Worm (Caenorhabditis elegans) whole organism, L1 larva: ENCODE measurements around the gene srh-104.

ENCODE experiments used
- C04F5.9 ChIP-seq: sonication (generic microtip); optimal IDR thresholded peaks from 2 replicates; lab custom pipeline; 2016; ENCODE audit warnings: missing genetic modification characterization, missing compliant biosample characterization
- C16A3.4 ChIP-seq: fragments of 150-350 bp; optimal IDR thresholded peaks from 2 replicates; lab custom pipeline; 2014; ENCODE audit warnings: missing biosample characterization, missing genetic modification characterization
- C34B4.2 ChIP-seq: sonication (generic microtip); optimal IDR thresholded peaks from 2 replicates; lab custom pipeline; 2017; ENCODE audit warnings: mild to moderate bottlenecking, missing genetic modification characterization, missing compliant biosample characterization
- F16B12.6 ChIP-seq: fragments of 150-350 bp; optimal IDR thresholded peaks from 2 replicates; lab custom pipeline; 2014; ENCODE audit warnings: missing biosample characterization, missing genetic modification characterization
- Y116A8C.19 ChIP-seq: sonication (generic microtip); optimal IDR thresholded peaks from 2 replicates; lab custom pipeline; 2016; ENCODE audit warnings: missing compliant biosample characterization, missing genetic modification characterization, borderline replicate concordance
- aha-1 ChIP-seq: fragments of 150-350 bp; optimal IDR thresholded peaks from 2 replicates; lab custom pipeline; 2014; ENCODE audit warnings: missing biosample characterization, missing genetic modification characterization
- alr-1 ChIP-seq: fragments of 200-800 bp; sonication (Bioruptor generic); optimal IDR thresholded peaks from 2 replicates; lab custom pipeline; 2018; ENCODE audit warnings: borderline replicate concordance, mild to moderate bottlenecking, missing genetic modification characterization, missing compliant biosample characterization
- ceh-8 ChIP-seq: fragments of 200-800 bp; sonication (Bioruptor generic); optimal IDR thresholded peaks from 2 replicates; lab custom pipeline; 2018; ENCODE audit warnings: mild to moderate bottlenecking, missing genetic modification characterization, moderate library complexity, missing compliant biosample characterization
- ceh-82 ChIP-seq, 3 experiments: fragments of 150-350 bp in 1 of 3; sonication (generic microtip) in 2 of 3; optimal IDR thresholded peaks; 2 replicates each; lab custom pipeline; 2014 to 2017; ENCODE audit warnings: missing biosample characterization in 3 of 3, missing genetic modification characterization in 3 of 3
- ceh-90 ChIP-seq: sonication (generic microtip); optimal IDR thresholded peaks from 2 replicates; lab custom pipeline; 2016; ENCODE audit warnings: missing genetic modification characterization, missing compliant biosample characterization
- dpl-1 ChIP-seq, 3 experiments: fragments of 150-350 bp in 2 of 3; sonication (generic microtip) in 1 of 3; optimal IDR thresholded peaks; 2 replicates each; lab custom pipeline; 2014 to 2017; ENCODE audit warnings: missing biosample characterization in 3 of 3, missing genetic modification characterization in 3 of 3, missing genetic modification reagents in 3 of 3
- dsc-1 ChIP-seq: sonication (generic microtip); optimal IDR thresholded peaks from 2 replicates; lab custom pipeline; 2016; ENCODE audit warnings: mild to moderate bottlenecking, missing genetic modification characterization, missing compliant biosample characterization
- efl-1 ChIP-seq, 4 experiments: fragments of 150-350 bp; optimal IDR thresholded peaks in 3 of 4; peaks in 1 of 4; 1 replicate in 1 of 4; 2 replicates in 3 of 4; lab custom pipeline; 2014; ENCODE audit warnings: missing biosample characterization in 2 of 4, missing genetic modification characterization in 2 of 4, missing genetic modification reagents in 2 of 4
- egl-13 ChIP-seq: sonication (generic microtip); optimal IDR thresholded peaks from 2 replicates; lab custom pipeline; 2016; ENCODE audit warnings: missing genotype, missing genetic modification reagents, missing genetic modification characterization, missing compliant biosample characterization
- egl-27 ChIP-seq, 2 experiments: fragments of 150-350 bp in 1 of 2; sonication (generic microtip); optimal IDR thresholded peaks; 3 replicates each; lab custom pipeline; 2017 to 2018; ENCODE audit warnings: missing biosample characterization in 2 of 2, missing genetic modification characterization in 2 of 2, missing genetic modification reagents in 2 of 2
- elt-2 ChIP-seq: sonication (generic microtip); optimal IDR thresholded peaks from 2 replicates; lab custom pipeline; 2016; ENCODE audit warnings: missing genetic modification characterization, mild to moderate bottlenecking, inconsistent platforms, missing compliant biosample characterization, missing genetic modification reagents
- fkh-4 ChIP-seq: sonication (generic microtip); optimal IDR thresholded peaks from 2 replicates; lab custom pipeline; 2016; ENCODE audit warnings: missing compliant biosample characterization, missing genetic modification characterization, borderline replicate concordance
- fos-1 ChIP-seq: fragments of 150-350 bp; optimal IDR thresholded peaks from 2 replicates; lab custom pipeline; 2014; ENCODE audit warnings: missing biosample characterization, missing genetic modification characterization
- hlh-17 ChIP-seq: fragments of 200-800 bp; sonication (Bioruptor generic); optimal IDR thresholded peaks from 2 replicates; lab custom pipeline; 2018; ENCODE audit warnings: missing genetic modification characterization, mild to moderate bottlenecking, missing compliant biosample characterization, moderate library complexity, borderline replicate concordance
- hlh-4 ChIP-seq: sonication (generic microtip); optimal IDR thresholded peaks from 2 replicates; lab custom pipeline; 2016; ENCODE audit warnings: mild to moderate bottlenecking, missing genetic modification characterization, missing compliant biosample characterization
- lin-14 ChIP-seq: fragments of 200-800 bp; sonication (Bioruptor generic); optimal IDR thresholded peaks from 2 replicates; lab custom pipeline; 2018; ENCODE audit warnings: mild to moderate bottlenecking, missing genetic modification characterization, moderate library complexity, missing compliant biosample characterization
- lin-15B ChIP-seq: fragments of 150-350 bp; sonication (generic microtip); optimal IDR thresholded peaks from 3 replicates; lab custom pipeline; 2014; ENCODE audit warnings: missing biosample characterization, missing genetic modification characterization
- lin-35 ChIP-seq, 2 experiments: fragments of 150-350 bp; optimal IDR thresholded peaks; 2 replicates each; lab custom pipeline; 2014; ENCODE audit warnings: missing biosample characterization in 2 of 2, missing genetic modification characterization in 2 of 2, missing genetic modification reagents in 2 of 2
- mef-2 ChIP-seq: fragments of 150-350 bp; optimal IDR thresholded peaks from 2 replicates; lab custom pipeline; 2014; ENCODE audit warnings: missing biosample characterization, missing genetic modification characterization
- nhr-28 ChIP-seq: fragments of 150-350 bp; optimal IDR thresholded peaks from 2 replicates; lab custom pipeline; 2014; ENCODE audit warnings: missing biosample characterization, missing genetic modification characterization
- nhr-71 ChIP-seq: sonication (generic microtip); optimal IDR thresholded peaks from 2 replicates; lab custom pipeline; 2016; ENCODE audit warnings: mild to moderate bottlenecking, missing genetic modification characterization, moderate library complexity, missing compliant biosample characterization
- nhr-77 ChIP-seq: fragments of 150-350 bp; optimal IDR thresholded peaks from 2 replicates; lab custom pipeline; 2014; ENCODE audit warnings: missing biosample characterization, missing genetic modification characterization
- nhr-84 ChIP-seq: sonication (generic microtip); optimal IDR thresholded peaks from 2 replicates; lab custom pipeline; 2017; ENCODE audit warnings: missing biosample characterization, missing genetic modification characterization
- pqm-1 ChIP-seq: sonication (generic microtip); optimal IDR thresholded peaks from 3 replicates; lab custom pipeline; 2017; ENCODE audit warnings: missing biosample characterization, missing genetic modification characterization
- skn-1 ChIP-seq: fragments of 150-350 bp; optimal IDR thresholded peaks from 2 replicates; lab custom pipeline; 2014; ENCODE audit warnings: missing biosample characterization, missing genetic modification characterization
- snpc-4 ChIP-seq: fragments of 150-350 bp; optimal IDR thresholded peaks from 2 replicates; lab custom pipeline; 2014; ENCODE audit warnings: missing biosample characterization, missing genetic modification characterization
- sup-37 ChIP-seq: fragments of 200-800 bp; sonication (Bioruptor generic); optimal IDR thresholded peaks from 2 replicates; lab custom pipeline; 2018; ENCODE audit warnings: mild to moderate bottlenecking, missing genetic modification characterization, missing compliant biosample characterization
- tbx-2 ChIP-seq: sonication (generic microtip); optimal IDR thresholded peaks from 2 replicates; lab custom pipeline; 2016; ENCODE audit warnings: missing genetic modification characterization, missing compliant biosample characterization
- tlp-1 ChIP-seq: fragments of 150-350 bp; optimal IDR thresholded peaks from 2 replicates; lab custom pipeline; 2014; ENCODE audit warnings: missing biosample characterization, missing genetic modification characterization
- unc-130 ChIP-seq: fragments of 150-350 bp; optimal IDR thresholded peaks from 2 replicates; lab custom pipeline; 2017; ENCODE audit warnings: missing biosample characterization, missing genetic modification characterization, inconsistent platforms
- unc-30 ChIP-seq: sonication (generic microtip); optimal IDR thresholded peaks from 2 replicates; lab custom pipeline; 2017; ENCODE audit warnings: missing biosample characterization, missing genetic modification characterization
- xbp-1 ChIP-seq: sonication (generic microtip); optimal IDR thresholded peaks from 2 replicates; lab custom pipeline; 2016; ENCODE audit warnings: missing genetic modification characterization, missing compliant biosample characterization
- zag-1 ChIP-seq: fragments of 150-350 bp; optimal IDR thresholded peaks from 2 replicates; lab custom pipeline; 2014; ENCODE audit warnings: missing biosample characterization, missing genetic modification characterization
- zip-4 ChIP-seq: fragments of 200-800 bp; sonication (Bioruptor generic); optimal IDR thresholded peaks from 2 replicates; lab custom pipeline; 2018; ENCODE audit warnings: mild to moderate bottlenecking, missing genetic modification characterization, moderate library complexity, missing compliant biosample characterization
- ztf-4 ChIP-seq: fragments of 150-350 bp; optimal IDR thresholded peaks from 2 replicates; lab custom pipeline; 2014; ENCODE audit warnings: missing biosample characterization, missing genetic modification characterization

The srh-104 gene

DNA sequence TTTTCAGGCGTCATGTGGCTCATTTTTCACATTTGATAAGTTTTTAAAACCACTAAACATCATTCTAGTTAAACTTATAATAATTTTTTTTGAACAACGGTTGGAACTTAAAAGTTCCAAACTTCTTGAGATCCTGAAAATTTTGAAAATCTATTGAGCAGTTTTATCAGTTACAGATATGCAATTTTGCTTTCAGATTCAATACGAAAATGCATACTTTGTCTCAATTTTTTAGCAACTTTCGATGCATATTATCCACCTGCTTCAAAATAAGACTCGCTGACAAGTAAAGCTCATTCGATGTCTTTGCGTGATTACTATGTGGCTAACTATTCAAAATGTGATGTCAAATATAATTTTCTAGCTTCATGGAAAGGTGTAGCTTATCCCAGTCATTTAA is 2.6 kb upstream of the srh-104 start, which contains the start of gene srh-95:
Gene srh-95, plus strand, starts transcription at position 301 of the 400 bp plus-strand sequence.
- TF ChIP-seq C34B4.2 (tag; lab: Kevin White, UChicago) (no peak), lin-35 (GFP tag; optimal IDR thresholded peaks at IDR 0.05; lab: Kevin White, UChicago) (no peak), ztf-4 (tag; lab: Kevin White, UChicago) (no peak), snpc-4 (tag; lab: Kevin White, UChicago) (no peak), nhr-28 (no peak), mef-2 (no peak), hlh-4 (no peak), zag-1 (no peak), sup-37 (GFP tag; lab: Kevin White, UChicago) (no peak), fkh-4 (tag; lab: Kevin White, UChicago) (no peak), ceh-8 (GFP tag; lab: Kevin White, UChicago) (no peak), zip-4 (GFP tag; lab: Kevin White, UChicago) (no peak), tlp-1 (tag; lab: Kevin White, UChicago) (no peak), fos-1 (tag; lab: Kevin White, UChicago) (no peak), hlh-17 (GFP tag; lab: Kevin White, UChicago) (no peak), skn-1 (tag; lab: Kevin White, UChicago) (no peak), unc-30 (tag; lab: Kevin White, UChicago) (no peak)

DNA sequence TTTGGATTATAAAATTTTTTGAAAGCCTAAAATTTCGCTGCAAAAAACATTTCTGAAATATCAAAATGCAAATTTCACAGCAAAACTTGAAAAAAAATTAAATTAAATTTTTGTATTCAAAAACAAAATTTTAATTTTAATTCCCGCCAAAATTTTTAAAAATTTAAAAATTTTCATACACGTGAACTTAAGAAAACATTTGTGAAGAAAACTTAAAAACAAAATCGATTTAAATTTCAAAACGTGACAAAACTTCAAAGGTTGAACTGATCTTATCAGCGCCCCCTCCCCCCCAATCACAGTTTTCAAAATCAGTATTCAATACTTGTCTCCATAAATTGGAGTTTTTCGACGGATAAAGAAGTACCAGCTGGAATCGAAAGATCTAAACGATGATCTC is 6.8 kb downstream of the srh-104 start, which contains the start of gene F21H7.5:
Gene F21H7.5, plus strand, starts transcription at position 301 of the 400 bp plus-strand sequence.
- no peak for TF ChIP-seq mef-2
- TF ChIP-seq ceh-82 (tag; optimal IDR thresholded peaks at IDR 0.05; lab: Kevin White, UChicago) = no peak
- TF ChIP-seq zag-1 = no peak
- TF ChIP-seq C04F5.9 (tag; lab: Kevin White, UChicago) = no peak
- no peak for TF ChIP-seq F16B12.6 (tag; lab: Kevin White, UChicago)
- TF ChIP-seq nhr-77 (tag; lab: Kevin White, UChicago) = no peak
- no peak for TF ChIP-seq ceh-8 (GFP tag; lab: Kevin White, UChicago)
- no peak for TF ChIP-seq snpc-4 (tag; lab: Kevin White, UChicago)
- no peak for TF ChIP-seq unc-130 (tag; lab: Kevin White, UChicago)
- no peak for TF ChIP-seq hlh-4
- no peak for TF ChIP-seq Y116A8C.19 (tag; lab: Kevin White, UChicago)
- TF ChIP-seq egl-13 (tag; lab: Kevin White, UChicago) = no peak
- no peak for TF ChIP-seq tbx-2 (tag; lab: Kevin White, UChicago)
- no peak for TF ChIP-seq C16A3.4
- no peak for TF ChIP-seq xbp-1
- no peak for TF ChIP-seq ceh-90 (tag; lab: Kevin White, UChicago)

DNA sequence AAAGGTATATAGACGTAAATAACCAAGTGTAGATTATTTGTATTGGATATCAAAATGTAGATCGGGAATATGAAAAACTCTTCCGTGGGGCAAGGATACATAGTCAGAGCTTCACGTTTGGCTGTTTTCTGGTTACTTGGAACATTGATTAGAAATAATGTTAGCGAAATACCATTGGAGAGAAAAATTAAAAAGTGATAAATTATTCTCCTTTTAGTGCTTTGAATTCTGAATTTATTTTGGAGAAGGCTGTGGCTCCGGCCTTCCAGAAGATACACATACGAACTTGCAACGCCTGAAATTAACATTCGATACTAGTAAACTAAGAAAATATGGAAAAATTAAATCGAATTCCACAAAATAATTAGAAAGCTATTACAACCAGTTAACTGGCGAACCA is 8.3 kb downstream of the srh-104 start, which contains the start of gene srh-98:
Gene srh-98, minus strand, starts transcription at position 101 of the 400 bp plus-strand sequence.
- no peak for TF ChIP-seq aha-1 (tag; lab: Kevin White, UChicago)
- TF ChIP-seq lin-14 = no peak

DNA sequence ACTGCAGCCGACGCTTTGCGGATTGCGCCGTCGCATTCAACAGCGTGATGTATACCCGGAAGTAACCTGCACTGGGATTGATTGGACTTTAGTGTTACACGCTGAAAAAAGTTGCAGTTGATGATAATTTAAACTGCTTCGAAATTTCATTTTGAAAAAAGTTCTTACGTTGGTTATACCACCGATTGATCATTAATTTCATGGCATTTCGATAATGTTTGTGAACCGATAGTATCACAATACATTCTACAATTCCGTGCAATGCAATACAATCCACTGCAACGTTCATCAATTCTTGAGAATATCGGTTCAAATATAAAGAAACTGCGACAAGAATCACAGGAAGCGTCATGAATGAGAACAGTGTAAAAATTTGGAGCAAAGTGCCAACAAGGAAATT is 8.8 kb downstream of the srh-104 start, which contains the start of gene F21H7.3:
Gene F21H7.3, minus strand, starts transcription at position 101 of the 400 bp plus-strand sequence.
- no peak for TF ChIP-seq efl-1 (optimal IDR thresholded peaks at IDR 0.05; lab: Kevin White, UChicago)
- TF ChIP-seq efl-1 (GFP tag; optimal IDR thresholded peaks at IDR 0.05 in 1 of 2; lab: Kevin White, UChicago) = no peak
- TF ChIP-seq lin-15B (tag; lab: Kevin White, UChicago) = no peak
- TF ChIP-seq nhr-84 (tag; lab: Kevin White, UChicago) = no peak
- TF ChIP-seq aha-1 (tag; lab: Kevin White, UChicago) = no peak
- TF ChIP-seq elt-2 (tag; lab: Kevin White, UChicago) = no peak

DNA sequence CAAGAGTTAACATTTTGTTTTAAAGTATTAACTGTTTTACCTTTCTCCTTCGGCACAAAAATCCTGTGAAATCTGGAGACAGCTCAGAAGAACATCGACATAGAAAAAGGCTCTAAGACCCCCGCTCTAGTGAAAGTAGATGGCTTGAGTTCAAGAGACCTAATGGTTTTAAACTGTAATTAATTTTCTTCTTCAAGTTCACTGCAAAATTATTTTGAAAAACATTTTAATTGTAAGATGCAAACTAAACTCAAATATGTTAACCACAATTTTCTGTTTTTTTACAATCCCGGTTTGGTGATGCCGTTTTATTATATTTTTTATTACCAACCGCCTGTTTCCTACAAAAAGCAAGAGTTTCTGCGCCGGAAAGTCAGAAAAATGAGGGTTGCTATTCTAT is 10.4 kb downstream of the srh-104 start, which contains the start of gene clec-233:
Gene clec-233, plus strand, starts transcription at position 301 of the 400 bp plus-strand sequence.
- TF ChIP-seq alr-1 (tag; lab: Kevin White, UChicago) = no peak
- no peak for TF ChIP-seq aha-1 (tag; lab: Kevin White, UChicago)
- no peak for TF ChIP-seq egl-27 (tag; optimal IDR thresholded peaks at IDR 0.05; lab: Kevin White, UChicago)
- no peak for TF ChIP-seq pqm-1 (tag; lab: Kevin White, UChicago)
- TF ChIP-seq C04F5.9 (tag; lab: Kevin White, UChicago) = no peak
- TF ChIP-seq dpl-1 (GFP tag; optimal IDR thresholded peaks at IDR 0.05; lab: Kevin White, UChicago) = no peak
- no peak for TF ChIP-seq dsc-1 (tag; lab: Kevin White, UChicago)
- no peak for TF ChIP-seq nhr-71 (tag; lab: Kevin White, UChicago)
- TF ChIP-seq, all 84 proteins: peak for 0
